Worm (Caenorhabditis elegans) whole organism, L1 larva: ENCODE measurements around the gene mtm-5.

Experiments used
- alr-1 ChIP-seq: fragments of 200-800 bp; sonication (Bioruptor generic); optimal IDR thresholded peaks from 2 replicates; lab custom pipeline; 2018; ENCODE audit warnings: borderline replicate concordance, mild to moderate bottlenecking, missing genetic modification characterization, missing compliant biosample characterization
- aly-2 ChIP-seq: fragments of 150-350 bp; optimal IDR thresholded peaks from 2 replicates; lab custom pipeline; 2014; ENCODE audit warnings: missing biosample characterization, missing genetic modification characterization
- ama-1 ChIP-seq: fragments of 150-350 bp; optimal IDR thresholded peaks from 2 replicates; lab custom pipeline; 2014
- ceh-90 ChIP-seq: sonication (generic microtip); optimal IDR thresholded peaks from 2 replicates; lab custom pipeline; 2016; ENCODE audit warnings: missing genetic modification characterization, missing compliant biosample characterization
- egl-27 ChIP-seq, 2 experiments: fragments of 150-350 bp in 1 of 2; sonication (generic microtip); optimal IDR thresholded peaks; 3 replicates each; lab custom pipeline; 2017 to 2018; ENCODE audit warnings: missing biosample characterization in 2 of 2, missing genetic modification characterization in 2 of 2, missing genetic modification reagents in 2 of 2
- elt-2 ChIP-seq: sonication (generic microtip); optimal IDR thresholded peaks from 2 replicates; lab custom pipeline; 2016; ENCODE audit warnings: missing genetic modification characterization, mild to moderate bottlenecking, inconsistent platforms, missing compliant biosample characterization, missing genetic modification reagents
- fkh-4 ChIP-seq: sonication (generic microtip); optimal IDR thresholded peaks from 2 replicates; lab custom pipeline; 2016; ENCODE audit warnings: missing compliant biosample characterization, missing genetic modification characterization, borderline replicate concordance
- grh-1 ChIP-seq: fragments of 200-800 bp; sonication (Bioruptor generic); IDR thresholded peaks from 2 replicates; pipeline ENCODE4 v1.3.6; 2022; ENCODE audit warnings: missing genetic modification reagents, missing genetic modification characterization, missing compliant biosample characterization
- hpl-2 ChIP-seq: fragments of 150-350 bp; optimal IDR thresholded peaks from 2 replicates; lab custom pipeline; 2014; ENCODE audit warnings: missing biosample characterization, missing genetic modification reagents, missing genetic modification characterization
- isw-1 ChIP-seq: fragments of 200-800 bp; sonication (Bioruptor generic); IDR thresholded peaks from 2 replicates; pipeline ENCODE4 v1.3.6; 2022; ENCODE audit warnings: missing genetic modification characterization, missing compliant biosample characterization
- lin-14 ChIP-seq: fragments of 200-800 bp; sonication (Bioruptor generic); optimal IDR thresholded peaks from 2 replicates; lab custom pipeline; 2018; ENCODE audit warnings: mild to moderate bottlenecking, missing genetic modification characterization, moderate library complexity, missing compliant biosample characterization
- lin-15B ChIP-seq: fragments of 150-350 bp; sonication (generic microtip); optimal IDR thresholded peaks from 3 replicates; lab custom pipeline; 2014; ENCODE audit warnings: missing biosample characterization, missing genetic modification characterization
- lin-35 ChIP-seq, 2 experiments: fragments of 150-350 bp; optimal IDR thresholded peaks; 2 replicates each; lab custom pipeline; 2014; ENCODE audit warnings: missing biosample characterization in 2 of 2, missing genetic modification characterization in 2 of 2, missing genetic modification reagents in 2 of 2
- lin-39 ChIP-seq: fragments of 150-350 bp; optimal IDR thresholded peaks from 2 replicates; lab custom pipeline; 2014; ENCODE audit warnings: missing biosample characterization, missing genetic modification reagents, missing genetic modification characterization
- mab-9 ChIP-seq: fragments of 200-800 bp; sonication (Bioruptor generic); IDR thresholded peaks from 2 replicates; pipeline ENCODE4 v1.3.6; 2022; ENCODE audit warnings: missing genetic modification reagents, missing genetic modification characterization, missing compliant biosample characterization
- mdl-1 ChIP-seq, 2 experiments: fragments of 150-350 bp; optimal IDR thresholded peaks; 2 replicates each; lab custom pipeline; 2014 to 2017; ENCODE audit warnings: missing biosample characterization in 2 of 2, missing genetic modification characterization in 2 of 2, inconsistent platforms in 1 of 2
- mep-1 ChIP-seq: fragments of 150-350 bp; optimal IDR thresholded peaks from 2 replicates; lab custom pipeline; 2014; ENCODE audit warnings: missing biosample characterization, missing genetic modification characterization
- nhr-19 ChIP-seq: fragments of 200-800 bp; sonication (Bioruptor generic); conservative IDR thresholded peaks from 2 replicates; pipeline ENCODE4 v1.3.6; 2022; ENCODE audit warnings: missing genetic modification characterization, missing compliant biosample characterization
- nhr-47 ChIP-seq: sonication (generic microtip); optimal IDR thresholded peaks from 2 replicates; lab custom pipeline; 2016; ENCODE audit warnings: mild to moderate bottlenecking, missing genetic modification characterization, moderate library complexity, missing compliant biosample characterization
- nhr-71 ChIP-seq: sonication (generic microtip); optimal IDR thresholded peaks from 2 replicates; lab custom pipeline; 2016; ENCODE audit warnings: mild to moderate bottlenecking, missing genetic modification characterization, moderate library complexity, missing compliant biosample characterization
- nhr-77 ChIP-seq: fragments of 150-350 bp; optimal IDR thresholded peaks from 2 replicates; lab custom pipeline; 2014; ENCODE audit warnings: missing biosample characterization, missing genetic modification characterization
- nhr-84 ChIP-seq: sonication (generic microtip); optimal IDR thresholded peaks from 2 replicates; lab custom pipeline; 2017; ENCODE audit warnings: missing biosample characterization, missing genetic modification characterization
- nhr-85 ChIP-seq: sonication (generic microtip); peaks from one replicate; lab custom pipeline; 2016; ENCODE audit warnings: missing genetic modification characterization, inconsistent platforms, missing compliant biosample characterization
- pag-3 ChIP-seq: sonication (generic microtip); optimal IDR thresholded peaks from 2 replicates; lab custom pipeline; 2017; ENCODE audit warnings: missing genetic modification characterization, mild to moderate bottlenecking, missing compliant biosample characterization, antibody characterized with exemption, borderline replicate concordance; ENCODE audit not compliant: insufficient read depth
- pqm-1 ChIP-seq: sonication (generic microtip); optimal IDR thresholded peaks from 3 replicates; lab custom pipeline; 2017; ENCODE audit warnings: missing biosample characterization, missing genetic modification characterization
- rnt-1 ChIP-seq: sonication (generic microtip); optimal IDR thresholded peaks from 2 replicates; lab custom pipeline; 2016; ENCODE audit warnings: mild to moderate bottlenecking, missing genetic modification characterization, moderate library complexity, missing compliant biosample characterization
- snpc-4 ChIP-seq: fragments of 150-350 bp; optimal IDR thresholded peaks from 2 replicates; lab custom pipeline; 2014; ENCODE audit warnings: missing biosample characterization, missing genetic modification characterization
- snu-23 ChIP-seq: sonication (generic microtip); optimal IDR thresholded peaks from 2 replicates; lab custom pipeline; 2016; ENCODE audit warnings: missing genetic modification characterization, missing compliant biosample characterization
- swsn-7 ChIP-seq: sonication (generic microtip); optimal IDR thresholded peaks from 2 replicates; lab custom pipeline; 2016; ENCODE audit warnings: missing genetic modification characterization, missing compliant biosample characterization
- tbx-2 ChIP-seq: sonication (generic microtip); optimal IDR thresholded peaks from 2 replicates; lab custom pipeline; 2016; ENCODE audit warnings: missing genetic modification characterization, missing compliant biosample characterization
- tlp-1 ChIP-seq: fragments of 150-350 bp; optimal IDR thresholded peaks from 2 replicates; lab custom pipeline; 2014; ENCODE audit warnings: missing biosample characterization, missing genetic modification characterization

Gene mtm-5

DNA sequence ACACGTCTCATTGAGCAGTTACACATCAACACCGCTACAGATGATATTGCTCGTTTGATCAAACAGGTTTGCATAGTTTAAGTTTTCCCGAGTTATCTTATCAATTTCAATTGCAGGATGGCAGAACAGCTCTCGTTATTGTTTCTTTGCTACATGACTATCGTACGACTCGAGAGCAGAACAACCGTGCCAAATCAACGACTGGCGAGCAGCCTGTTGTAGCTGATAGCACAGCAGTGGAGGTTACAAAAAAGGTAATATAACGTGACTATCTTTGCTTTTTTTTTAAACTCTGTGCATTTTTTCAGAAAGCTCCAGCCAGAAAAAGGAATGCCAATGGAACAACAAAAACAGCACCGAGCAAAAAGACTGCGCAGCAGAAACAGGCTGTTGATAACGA lies 40.8 kb downstream of the mtm-5 start:
- TF ChIP-seq alr-1 (no peak), nhr-84 (tag; lab: Kevin White, UChicago) (no peak), ama-1 (no peak), aly-2 (tag; lab: Kevin White, UChicago) (no peak), pqm-1 (tag; lab: Kevin White, UChicago) (no peak), elt-2 (peak; percentile 38), mep-1 (no peak), lin-15B (tag; lab: Kevin White, UChicago) (no peak)

DNA sequence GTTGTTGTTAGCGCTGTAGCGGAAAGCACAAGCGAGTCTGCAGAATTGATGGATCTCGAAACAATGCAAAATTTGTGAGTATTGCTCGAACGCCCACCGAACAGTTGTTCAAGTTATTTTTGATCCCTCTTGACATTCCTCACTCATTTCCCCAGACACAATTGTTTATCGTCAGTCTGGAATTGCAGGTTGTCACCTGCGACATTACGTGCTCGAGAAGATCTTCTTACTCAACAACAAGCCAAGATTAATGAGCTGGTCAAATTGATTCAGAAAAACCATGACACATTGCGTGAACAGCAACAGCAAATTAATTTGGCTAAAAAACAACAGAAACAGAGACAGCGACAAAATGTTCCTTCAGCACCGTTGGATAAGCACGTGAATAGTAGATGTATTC lies 41.3 kb downstream of the mtm-5 start:
- TF ChIP-seq elt-2: no peak
- TF ChIP-seq nhr-71 (tag; lab: Kevin White, UChicago): no peak
- TF ChIP-seq pag-3 (tag; lab: Kevin White, UChicago): no peak
- TF ChIP-seq isw-1 (GFP tag; lab: Robert Waterston, UW): no peak
- TF ChIP-seq ama-1: no peak
- TF ChIP-seq swsn-7 (tag; lab: Kevin White, UChicago): no peak
- no peak for TF ChIP-seq egl-27 (tag; optimal IDR thresholded peaks at IDR 0.05; lab: Kevin White, UChicago)
- no peak for TF ChIP-seq lin-15B (tag; lab: Kevin White, UChicago)
- no peak for TF ChIP-seq hpl-2
- no peak for TF ChIP-seq aly-2 (tag; lab: Kevin White, UChicago)
- TF ChIP-seq lin-35 (GFP tag; optimal IDR thresholded peaks at IDR 0.05; lab: Kevin White, UChicago): no peak
- TF ChIP-seq fkh-4: no peak
- TF ChIP-seq tlp-1: no peak
- TF ChIP-seq lin-14 (GFP tag; lab: Kevin White, UChicago): no peak
- no peak for TF ChIP-seq mab-9
- TF ChIP-seq ceh-90 (tag; lab: Kevin White, UChicago): no peak
- no peak for TF ChIP-seq grh-1

DNA sequence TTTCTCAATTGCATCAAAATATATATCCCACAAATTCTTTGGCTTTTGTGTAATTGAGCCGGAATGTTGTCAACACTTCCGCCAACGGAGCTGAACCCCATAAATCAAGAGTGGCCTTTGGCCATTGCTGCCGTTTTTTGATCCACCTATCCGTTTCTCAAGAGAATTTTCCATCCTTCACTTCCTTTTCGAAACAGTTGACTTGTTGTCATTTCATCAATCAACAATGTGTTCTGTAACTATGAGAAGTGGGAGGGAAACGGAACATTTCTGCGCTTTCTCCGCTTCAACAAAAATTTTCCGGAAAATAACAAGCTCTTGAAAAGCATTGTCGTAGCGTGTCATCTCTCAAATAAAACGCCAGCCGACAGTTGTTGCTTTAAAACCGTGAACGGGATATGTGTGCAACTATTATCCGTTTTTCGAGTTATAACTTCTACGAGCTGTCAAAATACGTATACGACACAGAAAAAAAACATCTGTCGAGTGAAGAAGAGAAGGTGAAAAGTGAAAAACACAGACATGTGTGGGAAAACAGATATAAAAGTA lies 43.3 kb downstream of the mtm-5 start:
- TF ChIP-seq nhr-77: no peak
- TF ChIP-seq rnt-1 (tag; lab: Kevin White, UChicago): peak; percentile 40
- TF ChIP-seq lin-39 (tag; lab: Kevin White, UChicago): no peak
- TF ChIP-seq nhr-84 (tag; lab: Kevin White, UChicago): no peak
- TF ChIP-seq nhr-47 (tag; lab: Kevin White, UChicago): no peak
- no peak for TF ChIP-seq snpc-4
- TF ChIP-seq nhr-85 (tag; lab: Kevin White, UChicago): peak; percentile 56
- TF ChIP-seq nhr-71 (tag; lab: Kevin White, UChicago): peak; percentile 25
- TF ChIP-seq lin-14 (GFP tag; lab: Kevin White, UChicago): peak; percentile 48
- TF ChIP-seq nhr-19 (GFP tag; lab: Robert Waterston, UW): no peak

DNA sequence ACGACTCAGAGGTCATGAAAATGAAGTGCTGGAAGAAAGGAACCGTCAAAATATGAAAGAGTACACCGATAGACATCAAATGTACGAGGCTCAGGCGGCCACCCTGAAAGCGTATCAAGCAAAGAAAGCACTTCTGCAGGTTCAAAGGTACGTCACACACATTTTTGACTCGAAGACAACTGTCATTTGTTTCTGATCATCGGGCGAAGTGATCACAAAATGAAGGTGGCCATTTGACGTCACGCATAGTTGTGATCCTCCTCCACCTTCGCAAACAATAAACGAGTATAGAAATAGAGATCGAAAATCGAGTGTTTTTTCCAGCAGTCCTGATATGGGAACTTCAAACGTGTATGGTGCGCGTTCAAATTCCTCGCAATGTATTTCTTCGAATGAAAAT lies 44.0 kb downstream of the mtm-5 start:
- TF ChIP-seq mdl-1 (tag; optimal IDR thresholded peaks at IDR 0.05; lab: Kevin White, UChicago) (peak in 1 of 2 experiments; percentile 10), nhr-71 (tag; lab: Kevin White, UChicago) (peak; percentile 46), lin-14 (GFP tag; lab: Kevin White, UChicago) (peak; percentile 58), snu-23 (GFP tag; lab: Kevin White, UChicago) (peak; percentile 20), rnt-1 (tag; lab: Kevin White, UChicago) (peak; percentile 76), lin-39 (tag; lab: Kevin White, UChicago) (no peak), nhr-19 (GFP tag; lab: Robert Waterston, UW) (peak; percentile 39), nhr-85 (tag; lab: Kevin White, UChicago) (no peak)

DNA sequence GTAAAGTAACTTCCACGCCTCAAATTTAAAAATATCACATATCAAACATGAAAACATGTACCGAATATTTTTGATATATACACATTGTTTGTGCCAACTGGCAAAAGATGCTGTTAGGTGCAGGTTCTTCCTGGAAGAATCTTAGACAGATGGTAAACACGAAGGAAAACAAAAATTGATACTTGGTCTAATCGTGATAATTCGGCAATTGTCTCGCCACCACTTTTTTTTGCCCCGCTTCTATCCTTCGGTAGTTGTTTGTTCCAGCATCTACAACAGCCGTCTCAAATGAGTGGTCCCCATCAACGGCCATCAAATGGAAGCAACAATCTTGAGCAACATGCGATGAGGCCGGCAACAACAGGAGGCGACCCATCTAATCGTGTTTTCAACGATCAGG lies 45.8 kb downstream of the mtm-5 start:
- TF ChIP-seq snpc-4 (no peak), rnt-1 (tag; lab: Kevin White, UChicago) (peak; percentile 22), lin-14 (GFP tag; lab: Kevin White, UChicago) (peak; percentile 43), tbx-2 (no peak), nhr-71 (tag; lab: Kevin White, UChicago) (peak; percentile 28), grh-1 (no peak), nhr-19 (GFP tag; lab: Robert Waterston, UW) (0 out of 2 replicates have a peak, but pooled peaks have one; percentile 7)
- TF ChIP-seq, all 84 proteins: peak for 4
